1 worm cellular context compared by ENCODE assay signal in the genomic region with DNA sequence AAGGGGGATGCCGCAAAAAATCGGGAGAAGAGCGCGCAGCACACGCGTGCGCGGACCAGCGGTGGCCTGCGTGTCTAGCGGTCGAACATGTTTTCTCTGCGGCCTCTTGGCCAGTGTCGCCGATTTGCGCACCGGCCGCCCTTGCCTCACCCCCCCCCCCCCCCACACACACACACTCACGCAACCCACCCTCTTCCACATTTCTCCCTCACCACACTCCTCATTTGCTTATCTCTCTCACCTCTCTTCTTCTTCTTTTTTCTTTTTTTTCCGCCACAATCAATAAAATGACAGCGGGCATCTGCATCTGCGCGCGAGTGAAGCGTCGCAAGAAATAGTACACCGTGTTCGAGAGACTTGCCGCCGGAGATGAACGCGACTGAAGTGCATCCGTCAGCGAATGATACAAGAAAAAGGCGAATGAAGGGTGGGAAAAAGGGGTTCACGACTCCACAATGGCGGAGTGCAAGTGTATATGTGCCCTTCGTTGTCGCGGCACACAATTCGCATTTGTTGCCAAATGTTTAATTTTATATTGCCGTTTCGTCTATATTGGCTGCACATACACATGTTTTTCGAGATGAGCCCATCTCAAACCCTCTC.
TF ChIP-seq lines count a peak whose summit lies in the region.

No protein-coding gene starts in this region.

TF ChIP-seq in whole organism, L4 larva, 104 proteins besides CTCF, POLR2A, EP300 and RAD21 (continued from another document):
- TF ChIP-seq zfp-3 (GFP tag; conservative IDR thresholded peaks at IDR 0.05; lab: Robert Waterston, UW) (0 out of 2 replicates have a peak, but pooled peaks have one; percentile 35), mxl-3 (GFP tag; optimal IDR thresholded peaks at IDR 0.05; lab: Kevin White, UChicago) (peak; percentile 96), lin-15B (tag; optimal IDR thresholded peaks at IDR 0.05; lab: Kevin White, UChicago) (no peak), sdz-12 (GFP tag; optimal IDR thresholded peaks at IDR 0.05; lab: Kevin White, UChicago) (no peak), nhr-41 (GFP tag; IDR thresholded peaks at IDR 0.05; lab: Robert Waterston, UW) (no peak), egl-27 (tag; optimal IDR thresholded peaks at IDR 0.05; lab: Kevin White, UChicago) (no peak), lin-1 (GFP tag; IDR thresholded peaks at IDR 0.05; lab: Robert Waterston, UW) (peak; percentile 84; the same call in 1 of the 2 replicates), zfp-2 (tag; optimal IDR thresholded peaks at IDR 0.05; lab: Kevin White, UChicago) (no peak), fos-1 (tag; optimal IDR thresholded peaks at IDR 0.05; lab: Kevin White, UChicago) (no peak), dve-1 (tag; optimal IDR thresholded peaks at IDR 0.05; lab: Kevin White, UChicago; ENCODE audit: insufficient read depth) (peak; percentile 80), aly-2 (tag; optimal IDR thresholded peaks at IDR 0.05; lab: Kevin White, UChicago) (no peak), Y105C5A.15 (GFP tag; IDR thresholded peaks at IDR 0.05; lab: Robert Waterston, UW) (no peak), mdl-1 (tag; optimal IDR thresholded peaks at IDR 0.05; lab: Kevin White, UChicago) (peak; percentile 45 to 85), gei-8 (GFP tag; optimal IDR thresholded peaks at IDR 0.05; lab: Kevin White, UChicago) (no peak), set-16 (GFP tag; IDR thresholded peaks at IDR 0.05; lab: Robert Waterston, UW) (peak; percentile 100), ceh-44 (GFP tag; IDR thresholded peaks at IDR 0.05; lab: Robert Waterston, UW) (no peak), lir-3 (tag; optimal IDR thresholded peaks at IDR 0.05; lab: Kevin White, UChicago) (no peak), ceh-62 (tag; optimal IDR thresholded peaks at IDR 0.05; lab: Kevin White, UChicago) (no peak), nhr-42 (GFP tag; IDR thresholded peaks at IDR 0.05; lab: Robert Waterston, UW) (no peak), nhr-11 (tag; optimal IDR thresholded peaks at IDR 0.05; lab: Kevin White, UChicago) (no peak), zip-11 (GFP tag; IDR thresholded peaks at IDR 0.05; lab: Robert Waterston, UW) (no peak), F26F4.8 (GFP tag; conservative IDR thresholded peaks at IDR 0.05; lab: Robert Waterston, UW) (no peak), daf-8 (GFP tag; IDR thresholded peaks at IDR 0.05; lab: Robert Waterston, UW) (no peak), spr-1 (tag; optimal IDR thresholded peaks at IDR 0.05; lab: Kevin White, UChicago) (peak; percentile 11), ceh-28 (tag; optimal IDR thresholded peaks at IDR 0.05; lab: Kevin White, UChicago) (peak; percentile 68), rbr-2 (tag; optimal IDR thresholded peaks at IDR 0.05; lab: Kevin White, UChicago) (peak; percentile 63), skn-1 (tag; optimal IDR thresholded peaks at IDR 0.05; lab: Kevin White, UChicago) (no peak), madf-9 (GFP tag; conservative IDR thresholded peaks at IDR 0.05; lab: Robert Waterston, UW) (0 out of 2 replicates have a peak, but pooled peaks have one; percentile 7), T26A8.4 (GFP tag; IDR thresholded peaks at IDR 0.05; lab: Robert Waterston, UW) (peak; percentile 54; the same call in 1 of the 2 replicates), nhr-237 (tag; optimal IDR thresholded peaks at IDR 0.05; lab: Kevin White, UChicago) (no peak), cey-2 (tag; optimal IDR thresholded peaks at IDR 0.05; lab: Kevin White, UChicago; ENCODE audit: borderline replicate concordance, insufficient read depth) (no peak), F49E8.2 (tag; optimal IDR thresholded peaks at IDR 0.05; lab: Kevin White, UChicago; ENCODE audit: borderline replicate concordance) (no peak), D1046.2 (GFP tag; IDR thresholded peaks at IDR 0.05; lab: Robert Waterston, UW) (no peak), jun-1 (tag; optimal IDR thresholded peaks at IDR 0.05; lab: Kevin White, UChicago) (no peak), lsy-2 (tag; optimal IDR thresholded peaks at IDR 0.05; lab: Kevin White, UChicago) (peak in 1 of 2 experiments; percentile 63), F10B5.3 (tag; optimal IDR thresholded peaks at IDR 0.05; lab: Kevin White, UChicago) (no peak), pha-4 (GFP tag; IDR thresholded peaks at IDR 0.05; lab: Robert Waterston, UW) (peak; percentile 72; the same call in 1 of the 2 replicates), pha-4 (tag; optimal IDR thresholded peaks at IDR 0.05; lab: Kevin White, UChicago) (no peak), zip-2 (tag; optimal IDR thresholded peaks at IDR 0.05; lab: Kevin White, UChicago) (no peak), ama-1 (optimal IDR thresholded peaks at IDR 0.05; lab: Kevin White, UChicago) (no peak), nhr-111 (GFP tag; optimal IDR thresholded peaks at IDR 0.05; lab: Kevin White, UChicago) (no peak), nhr-77 (tag; optimal IDR thresholded peaks at IDR 0.05; lab: Kevin White, UChicago) (peak; percentile 50), duxl-1 (tag; optimal IDR thresholded peaks at IDR 0.05; lab: Kevin White, UChicago; ENCODE audit: poor library complexity) (no peak), nhr-76 (tag; optimal IDR thresholded peaks at IDR 0.05; lab: Kevin White, UChicago) (no peak), lin-29 (GFP tag; IDR thresholded peaks at IDR 0.05; lab: Robert Waterston, UW) (peak; percentile 48; the same call in 1 of the 2 replicates), lin-13 (GFP tag; optimal IDR thresholded peaks at IDR 0.05; lab: Kevin White, UChicago) (no peak), F37D6.2 (tag; optimal IDR thresholded peaks at IDR 0.05; lab: Kevin White, UChicago) (peak; percentile 63)
